Worm (Caenorhabditis elegans) whole organism, young adult: Measurements from ENCODE around the gene dyn-1.
A peak's percentile ranks its signal among the peaks of the same experiment; 100 is the strongest.

ENCODE experiments used
- B0019.2 ChIP-seq: fragments of 200-800 bp; sonication (Bioruptor generic); conservative IDR thresholded peaks from 2 replicates; pipeline ENCODE4 v1.3.6; 2022; ENCODE audit warnings: missing genetic modification reagents, missing genetic modification characterization, missing compliant biosample characterization
- Y79H2A.3 ChIP-seq: fragments of 200-800 bp; sonication (Bioruptor generic); conservative IDR thresholded peaks from 2 replicates; pipeline ENCODE4 v1.3.6; 2022; ENCODE audit warnings: missing genetic modification reagents, missing genetic modification characterization, missing compliant biosample characterization
- aptf-2 ChIP-seq: fragments of 200-800 bp; sonication (Bioruptor generic); conservative IDR thresholded peaks from 2 replicates; pipeline ENCODE4 v1.3.6; 2022; ENCODE audit warnings: missing genetic modification reagents, missing genetic modification characterization, missing compliant biosample characterization
- cebp-1 ChIP-seq, 2 experiments: fragments of 200-800 bp in 1 of 2; sonication (Bioruptor generic) in 1 of 2; sonication (generic microtip) in 1 of 2; IDR thresholded peaks in 1 of 2; optimal IDR thresholded peaks in 1 of 2; 2 replicates each; pipeline versions ENCODE4 v1.3.6 to Lab custom; 2017 to 2022; ENCODE audit warnings: missing compliant biosample characterization in 2 of 2, missing genetic modification characterization in 2 of 2, mild to moderate bottlenecking in 1 of 2, missing genetic modification reagents in 1 of 2, moderate library complexity in 1 of 2
- dox-1 ChIP-seq: fragments of 200-800 bp; sonication (Bioruptor generic); IDR thresholded peaks from 2 replicates; pipeline ENCODE4 v1.3.6; 2022; ENCODE audit warnings: missing genetic modification reagents, missing genetic modification characterization, missing compliant biosample characterization
- dpl-1 ChIP-seq: fragments of 150-350 bp; optimal IDR thresholded peaks from 2 replicates; lab custom pipeline; 2014; ENCODE audit warnings: missing biosample characterization, missing genetic modification reagents, missing genetic modification characterization
- egl-44 ChIP-seq: fragments of 200-800 bp; sonication (Bioruptor generic); IDR thresholded peaks from 2 replicates; pipeline ENCODE4 v1.3.6; 2022; ENCODE audit warnings: missing genetic modification reagents, missing genetic modification characterization, missing compliant biosample characterization
- gei-17 ChIP-seq: fragments of 200-800 bp; sonication (Bioruptor generic); optimal IDR thresholded peaks from 2 replicates; lab custom pipeline; 2018; ENCODE audit warnings: mild to moderate bottlenecking, missing genetic modification characterization, missing compliant biosample characterization
- hlh-26 ChIP-seq: fragments of 200-800 bp; sonication (Bioruptor generic); conservative IDR thresholded peaks from 2 replicates; pipeline ENCODE4 v1.3.6; 2022; ENCODE audit warnings: missing genetic modification reagents, missing genetic modification characterization, missing compliant biosample characterization
- lin-35 ChIP-seq, 3 experiments: fragments of 150-350 bp in 2 of 3; sonication (generic microtip) in 1 of 3; optimal IDR thresholded peaks; 2 replicates each; lab custom pipeline; 2014 to 2018; ENCODE audit warnings: missing biosample characterization in 3 of 3, missing genetic modification characterization in 3 of 3, missing genetic modification reagents in 3 of 3
- nfyb-1 ChIP-seq: fragments of 200-800 bp; sonication (Bioruptor generic); IDR thresholded peaks from 2 replicates; pipeline ENCODE4 v1.3.6; 2022; ENCODE audit warnings: missing genetic modification reagents, missing genetic modification characterization, missing compliant biosample characterization
- snpc-1.3 ChIP-seq: sonication (generic microtip); optimal IDR thresholded peaks from 2 replicates; lab custom pipeline; 2017; ENCODE audit warnings: missing genetic modification characterization, mild to moderate bottlenecking, missing compliant biosample characterization, antibody characterized with exemption, moderate library complexity, missing genotype, missing genetic modification reagents; ENCODE audit not compliant: insufficient read depth
- zfh-2 ChIP-seq: fragments of 200-800 bp; sonication (Bioruptor generic); conservative IDR thresholded peaks from 2 replicates; pipeline ENCODE4 v1.3.6; 2022; ENCODE audit warnings: missing genetic modification reagents, missing genetic modification characterization, missing compliant biosample characterization

DNA sequence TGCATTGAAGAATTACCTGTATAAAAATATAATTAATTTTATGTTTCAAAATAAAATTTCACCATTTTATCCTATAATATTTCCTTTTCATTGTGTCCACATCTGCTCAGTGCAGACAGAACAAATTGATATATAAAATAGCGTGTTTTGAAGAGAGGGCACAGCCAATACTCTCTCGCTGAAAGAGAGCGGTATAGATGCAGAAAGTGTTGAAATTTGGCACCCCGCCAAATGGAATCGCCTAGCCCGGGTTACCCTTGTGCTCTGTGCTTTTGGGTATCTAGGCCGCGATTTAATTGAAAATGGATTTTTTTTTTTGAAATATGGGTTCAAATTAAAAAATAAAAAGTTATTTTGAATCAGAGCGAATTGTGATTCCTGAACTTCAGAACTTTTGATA is 48.5 kb downstream of the dyn-1 start:
- TF ChIP-seq hlh-26 (GFP tag; lab: Robert Waterston, UW) = no peak
- no peak for TF ChIP-seq zfh-2 (GFP tag; lab: Robert Waterston, UW)
- no peak for TF ChIP-seq aptf-2 (GFP tag; lab: Robert Waterston, UW)
- TF ChIP-seq lin-35 (GFP tag; optimal IDR thresholded peaks at IDR 0.05; lab: Kevin White, UChicago) = no peak
- TF ChIP-seq Y79H2A.3 (GFP tag; lab: Robert Waterston, UW) = no peak
- no peak for TF ChIP-seq B0019.2 (GFP tag; lab: Robert Waterston, UW)
- TF ChIP-seq dox-1 = no peak
- TF ChIP-seq dpl-1 (GFP tag; lab: Kevin White, UChicago) = no peak
- peak; percentile 19; the same call in 1 of the 2 replicates for TF ChIP-seq cebp-1 (GFP tag; IDR thresholded peaks at IDR 0.05; lab: Robert Waterston, UW)
- TF ChIP-seq cebp-1 (tag; optimal IDR thresholded peaks at IDR 0.05; lab: Kevin White, UChicago) = peak; percentile 77
- TF ChIP-seq nfyb-1 (GFP tag; lab: Robert Waterston, UW) = no peak
- TF ChIP-seq gei-17 = no peak
- no peak for TF ChIP-seq snpc-1.3 (tag; lab: Kevin White, UChicago)
- no peak for TF ChIP-seq egl-44 (GFP tag; lab: Robert Waterston, UW)
